Worm (Caenorhabditis elegans): ENCODE results near the gene F07H5.10.

The F07H5.10 gene

DNA sequence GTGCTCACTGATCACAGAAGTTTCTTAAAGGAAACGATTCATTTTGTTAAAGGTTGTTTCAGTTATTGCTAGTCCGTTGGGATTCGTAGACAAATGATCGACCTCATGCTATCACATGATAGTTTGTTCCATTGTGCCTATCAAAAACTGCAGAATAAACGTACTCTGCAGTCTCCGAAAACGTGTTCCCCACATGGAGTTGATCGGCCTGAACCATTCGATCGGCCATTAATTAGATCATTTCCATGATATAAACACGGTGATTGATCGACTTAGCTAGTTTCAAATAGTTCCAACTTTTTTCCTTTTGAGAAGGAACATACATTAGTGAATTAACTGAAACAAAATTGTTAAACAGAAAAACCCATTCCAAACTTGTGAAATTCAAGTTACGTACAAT, 14.3 kb upstream of the F07H5.10 start (continued):
- peak; percentile 73 for TF ChIP-seq nhr-90 (tag; optimal IDR thresholded peaks at IDR 0.05; ENCODE audit: poor library complexity)
- TF ChIP-seq C04F5.9 (tag; optimal IDR thresholded peaks at IDR 0.05) = no peak
- no peak for TF ChIP-seq lir-3 (tag; optimal IDR thresholded peaks at IDR 0.05; ENCODE audit: poor library complexity)
- TF ChIP-seq irx-1 (tag; optimal IDR thresholded peaks at IDR 0.05) = peak; percentile 23
- TF ChIP-seq alr-1 (tag; optimal IDR thresholded peaks at IDR 0.05; ENCODE audit: borderline replicate concordance) = no peak
- peak; percentile 86 for TF ChIP-seq nhr-20 (tag; optimal IDR thresholded peaks at IDR 0.05)
- no peak for TF ChIP-seq nhr-237 (tag; optimal IDR thresholded peaks at IDR 0.05)
- no peak for TF ChIP-seq elt-2 (tag; optimal IDR thresholded peaks at IDR 0.05)
- no peak for TF ChIP-seq nhr-77 (tag; optimal IDR thresholded peaks at IDR 0.05)
- TF ChIP-seq blmp-1 (tag; optimal IDR thresholded peaks at IDR 0.05) = peak; percentile 59
- TF ChIP-seq F16B12.6 (tag; optimal IDR thresholded peaks at IDR 0.05) = no peak
- TF ChIP-seq skn-1 (tag; optimal IDR thresholded peaks at IDR 0.05) = no peak
- TF ChIP-seq C16A3.4 (tag; optimal IDR thresholded peaks at IDR 0.05) = peak; percentile 39
- no peak for TF ChIP-seq hpl-2 (GFP tag; optimal IDR thresholded peaks at IDR 0.05)
- TF ChIP-seq nhr-11 (tag; optimal IDR thresholded peaks at IDR 0.05) = no peak
- TF ChIP-seq unc-86 (tag; optimal IDR thresholded peaks at IDR 0.05) = no peak
- no peak for TF ChIP-seq aha-1 (tag; optimal IDR thresholded peaks at IDR 0.05)
- TF ChIP-seq unc-98 (GFP tag; IDR thresholded peaks at IDR 0.05) = no peak
- TF ChIP-seq dpl-1 (GFP tag; optimal IDR thresholded peaks at IDR 0.05) = no peak
- TF ChIP-seq jun-1 (tag; optimal IDR thresholded peaks at IDR 0.05) = no peak
- TF ChIP-seq sptf-1 (tag; optimal IDR thresholded peaks at IDR 0.05) = no peak
- no peak for TF ChIP-seq nhr-28 (tag; optimal IDR thresholded peaks at IDR 0.05)
- TF ChIP-seq zip-4 (GFP tag; optimal IDR thresholded peaks at IDR 0.05) = no peak
- TF ChIP-seq pax-3 (tag; optimal IDR thresholded peaks at IDR 0.05) = no peak
- no peak for TF ChIP-seq ceh-82 (tag; optimal IDR thresholded peaks at IDR 0.05)
- no peak for TF ChIP-seq efl-3 (GFP tag; optimal IDR thresholded peaks at IDR 0.05)
- no peak for TF ChIP-seq efl-1 (optimal IDR thresholded peaks at IDR 0.05)
- TF ChIP-seq efl-1 (GFP tag; optimal IDR thresholded peaks at IDR 0.05 in 1 of 2) = peak in 1 of 2 experiments; percentile 88
- no peak for TF ChIP-seq unc-30 (tag; optimal IDR thresholded peaks at IDR 0.05)
- TF ChIP-seq mef-2 (tag; optimal IDR thresholded peaks at IDR 0.05) = no peak
- peak; percentile 61 for TF ChIP-seq grh-1 (GFP tag; IDR thresholded peaks at IDR 0.05)
- TF ChIP-seq pqm-1 (tag; optimal IDR thresholded peaks at IDR 0.05) = no peak
- TF ChIP-seq fkh-10 (GFP tag; optimal IDR thresholded peaks at IDR 0.05) = no peak
- peak in 5 of 6 experiments; percentile 7 to 95 (median 38) for TF ChIP-seq elt-3 (tag; optimal IDR thresholded peaks at IDR 0.05)
- TF ChIP-seq egl-13 (tag; optimal IDR thresholded peaks at IDR 0.05) = no peak
- TF ChIP-seq ets-5 (GFP tag; IDR thresholded peaks at IDR 0.05) = no peak
- TF ChIP-seq lin-14 (GFP tag; optimal IDR thresholded peaks at IDR 0.05) = peak; percentile 64
- no peak for TF ChIP-seq lin-15B (tag; optimal IDR thresholded peaks at IDR 0.05)
- TF ChIP-seq aly-2 (tag; optimal IDR thresholded peaks at IDR 0.05) = no peak
- no peak for TF ChIP-seq C34B4.2 (tag; optimal IDR thresholded peaks at IDR 0.05)
- TF ChIP-seq fkh-8 (tag; optimal IDR thresholded peaks at IDR 0.05) = no peak

DNA sequence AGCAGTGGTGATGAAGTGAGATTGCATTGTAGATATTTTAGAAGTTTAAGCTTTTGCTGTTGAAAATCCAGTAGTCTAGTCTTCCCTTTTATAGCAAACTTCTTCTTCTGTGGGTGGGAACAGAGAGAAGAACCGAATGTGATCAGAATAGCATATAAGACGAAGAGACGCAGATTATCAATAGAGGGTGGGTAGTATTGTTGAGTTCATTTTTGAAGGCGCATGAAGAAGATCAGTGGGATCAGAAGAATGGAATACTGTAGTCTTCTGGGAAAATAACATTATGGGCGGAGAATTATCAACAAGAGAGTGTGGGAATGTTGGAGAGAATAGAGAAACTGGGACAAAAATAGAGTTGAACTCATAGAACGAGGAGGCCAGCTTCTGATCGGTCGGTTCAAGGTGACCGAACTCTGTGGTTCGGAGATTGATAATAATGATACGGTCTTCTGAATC, 12.8 kb upstream of the F07H5.10 start, which contains the start of gene F46C5.1:
F46C5.1 (minus strand) TSS at position 51 of the 456 bp plus-strand sequence.
- TF ChIP-seq nhr-19 (GFP tag; conservative IDR thresholded peaks at IDR 0.05) (no peak), elt-3 (tag; optimal IDR thresholded peaks at IDR 0.05) (peak in 2 of 6 experiments; percentile 6 to 25), C16A3.4 (tag; optimal IDR thresholded peaks at IDR 0.05) (peak; percentile 2), blmp-1 (tag; optimal IDR thresholded peaks at IDR 0.05) (peak; percentile 63), lsy-2 (tag; optimal IDR thresholded peaks at IDR 0.05) (peak in 1 of 2 experiments; percentile 68)
